Worm (Caenorhabditis elegans) whole organism, L4 larva: ENCODE results near the gene atg-3.

Source experiments
- F10B5.3 ChIP-seq: sonication (generic microtip); optimal IDR thresholded peaks from 2 replicates; lab custom pipeline; 2016; ENCODE audit warnings: mild to moderate bottlenecking, missing genetic modification characterization, missing compliant biosample characterization
- F26F4.8 ChIP-seq: fragments of 200-800 bp; sonication (Bioruptor generic); conservative IDR thresholded peaks from 2 replicates; pipeline ENCODE4 v1.3.6; 2022; ENCODE audit warnings: missing genetic modification characterization, missing compliant biosample characterization
- F37D6.2 ChIP-seq: sonication (generic microtip); optimal IDR thresholded peaks from 2 replicates; lab custom pipeline; 2016; ENCODE audit warnings: mild to moderate bottlenecking, missing genetic modification characterization, missing compliant biosample characterization
- F44E2.7 ChIP-seq: fragments of 200-800 bp; sonication (Bioruptor generic); IDR thresholded peaks from 2 replicates; pipeline ENCODE4 v2.1.2; 2022; ENCODE audit warnings: missing genetic modification characterization, missing compliant biosample characterization
- F49E8.2 ChIP-seq: sonication (generic microtip); optimal IDR thresholded peaks from 2 replicates; lab custom pipeline; 2016; ENCODE audit warnings: missing compliant biosample characterization, mild to moderate bottlenecking, missing genetic modification characterization, borderline replicate concordance
- T26A8.4 ChIP-seq: fragments of 200-800 bp; sonication (Bioruptor generic); IDR thresholded peaks from 2 replicates; pipeline ENCODE4 v1.3.6; 2022; ENCODE audit warnings: missing genetic modification characterization, missing compliant biosample characterization
- Y75B8A.6 ChIP-seq: fragments of 200-800 bp; sonication (Bioruptor generic); IDR thresholded peaks from 2 replicates; pipeline ENCODE4 v1.3.6; 2022; ENCODE audit warnings: missing genetic modification reagents, missing genetic modification characterization, missing compliant biosample characterization
- ZK546.5 ChIP-seq, 2 experiments: sonication (generic microtip); optimal IDR thresholded peaks; 2 replicates each; lab custom pipeline; 2017; ENCODE audit warnings: missing biosample characterization in 2 of 2, missing genetic modification characterization in 2 of 2
- aha-1 ChIP-seq: fragments of 150-350 bp; peaks from one replicate; lab custom pipeline; 2014; ENCODE audit warnings: missing biosample characterization, missing genetic modification characterization
- attf-4 ChIP-seq: sonication (generic microtip); optimal IDR thresholded peaks from 3 replicates; lab custom pipeline; 2017; ENCODE audit warnings: missing biosample characterization, missing genetic modification characterization
- ceh-44 ChIP-seq: fragments of 200-800 bp; sonication (Bioruptor generic); IDR thresholded peaks from 2 replicates; pipeline ENCODE4 v1.3.6; 2022; ENCODE audit warnings: missing genetic modification reagents, missing genetic modification characterization, missing compliant biosample characterization
- ces-1 ChIP-seq: fragments of 150-350 bp; sonication (generic microtip); optimal IDR thresholded peaks from 4 replicates; lab custom pipeline; 2014; ENCODE audit warnings: missing biosample characterization, missing genetic modification reagents, missing genetic modification characterization
- cey-2 ChIP-seq: sonication (generic microtip); optimal IDR thresholded peaks from 3 replicates; lab custom pipeline; 2017; ENCODE audit warnings: missing genetic modification characterization, mild to moderate bottlenecking, missing compliant biosample characterization, antibody characterized with exemption, borderline replicate concordance; ENCODE audit not compliant: insufficient read depth
- daf-8 ChIP-seq: fragments of 200-800 bp; sonication (Bioruptor generic); IDR thresholded peaks from 2 replicates; pipeline ENCODE4 v1.3.6; 2022; ENCODE audit warnings: missing genetic modification characterization, missing compliant biosample characterization
- dmd-9 ChIP-seq: fragments of 200-800 bp; sonication (Bioruptor generic); IDR thresholded peaks from 2 replicates; pipeline ENCODE4 v1.3.6; 2022; ENCODE audit warnings: missing genetic modification reagents, missing genetic modification characterization, missing compliant biosample characterization
- dpl-1 ChIP-seq: fragments of 150-350 bp; optimal IDR thresholded peaks from 2 replicates; lab custom pipeline; 2014; ENCODE audit warnings: missing biosample characterization, missing genetic modification reagents, missing genetic modification characterization
- duxl-1 ChIP-seq: sonication (generic microtip); optimal IDR thresholded peaks from 2 replicates; lab custom pipeline; 2016; ENCODE audit warnings: mild to moderate bottlenecking, missing genetic modification characterization, moderate library complexity, missing compliant biosample characterization; ENCODE audit not compliant: poor library complexity
- dve-1 ChIP-seq: sonication (generic microtip); optimal IDR thresholded peaks from 2 replicates; lab custom pipeline; 2017; ENCODE audit warnings: antibody characterized with exemption, mild to moderate bottlenecking, missing genetic modification characterization, missing compliant biosample characterization; ENCODE audit not compliant: insufficient read depth
- fos-1 ChIP-seq: fragments of 150-350 bp; optimal IDR thresholded peaks from 2 replicates; lab custom pipeline; 2014; ENCODE audit warnings: missing biosample characterization, missing genetic modification characterization
- gei-8 ChIP-seq: fragments of 200-800 bp; sonication (Bioruptor generic); optimal IDR thresholded peaks from 2 replicates; lab custom pipeline; 2018; ENCODE audit warnings: mild to moderate bottlenecking, missing genetic modification characterization, missing compliant biosample characterization
- hlh-11 ChIP-seq: fragments of 200-800 bp; sonication (Bioruptor generic); optimal IDR thresholded peaks from 2 replicates; lab custom pipeline; 2018; ENCODE audit warnings: mild to moderate bottlenecking, missing genetic modification characterization, missing compliant biosample characterization
- hlh-30 ChIP-seq: sonication (generic microtip); optimal IDR thresholded peaks from 2 replicates; lab custom pipeline; 2017; ENCODE audit warnings: antibody characterized with exemption, mild to moderate bottlenecking, missing genetic modification characterization, missing compliant biosample characterization; ENCODE audit not compliant: insufficient read depth
- jun-1 ChIP-seq: fragments of 150-350 bp; optimal IDR thresholded peaks from 2 replicates; lab custom pipeline; 2014; ENCODE audit warnings: missing biosample characterization, missing genetic modification reagents, missing genetic modification characterization
- lim-7 ChIP-seq: fragments of 200-800 bp; sonication (Bioruptor generic); IDR thresholded peaks from 2 replicates; pipeline ENCODE4 v1.3.6; 2022; ENCODE audit warnings: missing genetic modification characterization, missing compliant biosample characterization
- lin-1 ChIP-seq: fragments of 200-800 bp; sonication (Bioruptor generic); IDR thresholded peaks from 2 replicates; pipeline ENCODE4 v1.3.6; 2022; ENCODE audit warnings: missing genetic modification reagents, missing genetic modification characterization, missing compliant biosample characterization
- lin-38 ChIP-seq: fragments of 200-800 bp; sonication (Bioruptor generic); IDR thresholded peaks from 2 replicates; pipeline ENCODE4 v1.3.6; 2022; ENCODE audit warnings: missing genetic modification reagents, missing genetic modification characterization, missing compliant biosample characterization
- lin-39 ChIP-seq: fragments of 150-350 bp; optimal IDR thresholded peaks from 2 replicates; lab custom pipeline; 2014; ENCODE audit warnings: missing biosample characterization, missing genetic modification reagents, missing genetic modification characterization
- lir-3 ChIP-seq: sonication (generic microtip); optimal IDR thresholded peaks from 2 replicates; lab custom pipeline; 2016; ENCODE audit warnings: mild to moderate bottlenecking, missing genetic modification characterization, missing compliant biosample characterization
- lsy-2 ChIP-seq, 2 experiments: fragments of 150-350 bp in 1 of 2; sonication (generic microtip) in 1 of 2; optimal IDR thresholded peaks; 2 replicates each; lab custom pipeline; 2014 to 2017; ENCODE audit warnings: missing biosample characterization in 2 of 2, missing genetic modification characterization in 2 of 2
- madf-5 ChIP-seq, 2 experiments: fragments of 200-800 bp; sonication (Bioruptor generic); IDR thresholded peaks; 2 replicates each; pipeline ENCODE4 v1.3.6; 2022; ENCODE audit warnings: missing compliant biosample characterization in 2 of 2, missing genetic modification characterization in 2 of 2
- mdl-1 ChIP-seq, 2 experiments: fragments of 150-350 bp in 1 of 2; sonication (generic microtip) in 1 of 2; optimal IDR thresholded peaks; 2 replicates each; lab custom pipeline; 2014 to 2017; ENCODE audit warnings: missing biosample characterization in 2 of 2, missing genetic modification characterization in 2 of 2
- mdt-29 ChIP-seq: fragments of 200-800 bp; sonication (Bioruptor generic); IDR thresholded peaks from 2 replicates; pipeline ENCODE4 v1.3.6; 2022; ENCODE audit warnings: missing genetic modification reagents, missing genetic modification characterization, missing compliant biosample characterization
- mxl-3 ChIP-seq: fragments of 200-800 bp; sonication (Bioruptor generic); optimal IDR thresholded peaks from 2 replicates; lab custom pipeline; 2018; ENCODE audit warnings: mild to moderate bottlenecking, missing genetic modification characterization, missing compliant biosample characterization
- nhr-10 ChIP-seq: fragments of 150-350 bp; optimal IDR thresholded peaks from 2 replicates; lab custom pipeline; 2014; ENCODE audit warnings: missing biosample characterization, missing genetic modification characterization
- nhr-237 ChIP-seq: sonication (generic microtip); optimal IDR thresholded peaks from 2 replicates; lab custom pipeline; 2017; ENCODE audit warnings: missing biosample characterization, missing genetic modification characterization
- nhr-25 ChIP-seq: sonication (generic microtip); optimal IDR thresholded peaks from 2 replicates; lab custom pipeline; 2017; ENCODE audit warnings: missing genetic modification characterization, mild to moderate bottlenecking, missing compliant biosample characterization, antibody characterized with exemption, moderate library complexity, borderline replicate concordance; ENCODE audit not compliant: insufficient read depth
- nhr-76 ChIP-seq: fragments of 150-350 bp; optimal IDR thresholded peaks from 2 replicates; lab custom pipeline; 2014; ENCODE audit warnings: missing biosample characterization, missing genetic modification characterization
- php-3 ChIP-seq: fragments of 200-800 bp; sonication (Bioruptor generic); IDR thresholded peaks from 2 replicates; pipeline ENCODE4 v1.3.6; 2022; ENCODE audit warnings: missing genetic modification reagents, missing genetic modification characterization, missing compliant biosample characterization
- rbr-2 ChIP-seq: sonication (generic microtip); optimal IDR thresholded peaks from 2 replicates; lab custom pipeline; 2016; ENCODE audit warnings: missing genotype, missing genetic modification characterization, missing compliant biosample characterization
- saeg-2 ChIP-seq: fragments of 200-800 bp; sonication (Bioruptor generic); IDR thresholded peaks from 2 replicates; pipeline ENCODE4 v1.3.6; 2022; ENCODE audit warnings: missing genetic modification reagents, missing genetic modification characterization, missing compliant biosample characterization
- set-16 ChIP-seq: fragments of 200-800 bp; sonication (Bioruptor generic); IDR thresholded peaks from 2 replicates; pipeline ENCODE4 v1.3.6; 2022; ENCODE audit warnings: missing genetic modification reagents, missing genetic modification characterization, missing compliant biosample characterization
- skn-1 ChIP-seq: fragments of 150-350 bp; optimal IDR thresholded peaks from 2 replicates; lab custom pipeline; 2014; ENCODE audit warnings: missing biosample characterization, missing genetic modification characterization
- snpc-1.2 ChIP-seq: fragments of 200-800 bp; sonication (Bioruptor generic); IDR thresholded peaks from 2 replicates; pipeline ENCODE4 v1.3.6; 2022; ENCODE audit warnings: missing genetic modification reagents, missing genetic modification characterization, missing compliant biosample characterization
- tra-1 ChIP-seq: fragments of 200-800 bp; sonication (Bioruptor generic); IDR thresholded peaks from 2 replicates; pipeline ENCODE4 v1.3.6; 2022; ENCODE audit warnings: missing genetic modification reagents, missing genetic modification characterization, missing compliant biosample characterization
- unc-130 ChIP-seq: sonication (generic microtip); optimal IDR thresholded peaks from 2 replicates; lab custom pipeline; 2016; ENCODE audit warnings: missing genetic modification reagents, missing genetic modification characterization, missing compliant biosample characterization
- unc-39 ChIP-seq: sonication (generic microtip); optimal IDR thresholded peaks from 2 replicates; lab custom pipeline; 2017; ENCODE audit warnings: missing biosample characterization, missing genetic modification characterization
- unc-62 ChIP-seq, 3 experiments: fragments of 150-350 bp in 1 of 3; sonication (generic microtip); optimal IDR thresholded peaks in 2 of 3; peaks in 1 of 3; 1 replicate in 1 of 3; 2 replicates in 2 of 3; lab custom pipeline; 2014 to 2017; ENCODE audit warnings: missing biosample characterization in 3 of 3, missing genetic modification characterization in 3 of 3, missing genetic modification reagents in 3 of 3, missing genotype in 1 of 3
- zag-1 ChIP-seq: fragments of 150-350 bp; optimal IDR thresholded peaks from 2 replicates; lab custom pipeline; 2014; ENCODE audit warnings: missing biosample characterization, missing genetic modification characterization
- zip-11 ChIP-seq: fragments of 200-800 bp; sonication (Bioruptor generic); IDR thresholded peaks from 2 replicates; pipeline ENCODE4 v1.3.6; 2022; ENCODE audit warnings: missing genetic modification characterization, missing compliant biosample characterization
- ztf-7 ChIP-seq: fragments of 150-350 bp; optimal IDR thresholded peaks from 2 replicates; lab custom pipeline; 2014; ENCODE audit warnings: missing biosample characterization, missing genetic modification characterization

The atg-3 gene

ce11 chrIV:991181-991642 lies 19.1 kb upstream of the atg-3 start (continued):
- TF ChIP-seq saeg-2 (no peak), lsy-2 (tag; optimal IDR thresholded peaks at IDR 0.05; lab: Kevin White, UChicago) (peak in 1 of 2 experiments; percentile 20), hlh-11 (tag; lab: Kevin White, UChicago) (peak; percentile 29), zip-11 (GFP tag; lab: Robert Waterston, UW) (no peak), jun-1 (tag; lab: Kevin White, UChicago) (no peak), snpc-1.2 (peak; percentile 74), mdt-29 (GFP tag; lab: Robert Waterston, UW) (peak; percentile 82), mdl-1 (tag; optimal IDR thresholded peaks at IDR 0.05; lab: Kevin White, UChicago) (no peak), F37D6.2 (no peak), mxl-3 (GFP tag; lab: Kevin White, UChicago) (no peak), ZK546.5 (tag; optimal IDR thresholded peaks at IDR 0.05; lab: Kevin White, UChicago) (no peak), daf-8 (GFP tag; lab: Robert Waterston, UW) (no peak), fos-1 (tag; lab: Kevin White, UChicago) (no peak), dve-1 (tag; lab: Kevin White, UChicago) (peak; percentile 35), dmd-9 (GFP tag; lab: Robert Waterston, UW) (peak; percentile 53; the same call in 1 of the 2 replicates), lim-7 (GFP tag; lab: Robert Waterston, UW) (0 out of 2 replicates have a peak, but pooled peaks have one; percentile 69), F26F4.8 (GFP tag; lab: Robert Waterston, UW) (peak; percentile 71; the same call in 1 of the 2 replicates), lin-1 (GFP tag; lab: Robert Waterston, UW) (peak; percentile 55; the same call in 1 of the 2 replicates), skn-1 (no peak), dpl-1 (GFP tag; lab: Kevin White, UChicago) (no peak), php-3 (GFP tag; lab: Robert Waterston, UW) (no peak; the same call in 1 of the 2 replicates), unc-130 (peak; percentile 86), unc-39 (tag; lab: Kevin White, UChicago) (no peak), tra-1 (GFP tag; lab: Robert Waterston, UW) (no peak), nhr-76 (tag; lab: Kevin White, UChicago) (no peak), lir-3 (tag; lab: Kevin White, UChicago) (no peak), zag-1 (tag; lab: Kevin White, UChicago) (no peak), nhr-25 (tag; lab: Kevin White, UChicago) (no peak), lin-39 (tag; lab: Kevin White, UChicago) (no peak), duxl-1 (tag; lab: Kevin White, UChicago) (peak; percentile 27), cey-2 (tag; lab: Kevin White, UChicago) (no peak), hlh-30 (no peak), ceh-44 (GFP tag; lab: Robert Waterston, UW) (0 out of 2 replicates have a peak, but pooled peaks have one; percentile 3), nhr-10 (tag; lab: Kevin White, UChicago) (no peak), rbr-2 (tag; lab: Kevin White, UChicago) (no peak), set-16 (GFP tag; lab: Robert Waterston, UW) (peak; percentile 18; the same call in 1 of the 2 replicates), madf-5 (GFP tag; IDR thresholded peaks at IDR 0.05; lab: Robert Waterston, UW) (no peak), T26A8.4 (GFP tag; lab: Robert Waterston, UW) (peak; percentile 85), unc-62 (GFP tag; optimal IDR thresholded peaks at IDR 0.05 in 1 of 2; lab: Kevin White, UChicago) (no peak), unc-62 (tag; optimal IDR thresholded peaks at IDR 0.05; lab: Kevin White, UChicago) (no peak), F44E2.7 (GFP tag; lab: Robert Waterston, UW) (0 out of 2 replicates have a peak, but pooled peaks have one; percentile 75), gei-8 (GFP tag; lab: Kevin White, UChicago) (peak; percentile 51), aha-1 (tag; lab: Kevin White, UChicago) (peak; percentile 96), F49E8.2 (tag; lab: Kevin White, UChicago) (peak; percentile 94), nhr-237 (no peak), ces-1 (GFP tag; lab: Kevin White, UChicago) (no peak), Y75B8A.6 (no peak), ztf-7 (tag; lab: Kevin White, UChicago) (no peak), attf-4 (tag; lab: Kevin White, UChicago) (no peak), lin-38 (peak; percentile 88), F10B5.3 (tag; lab: Kevin White, UChicago) (peak; percentile 37)
